Worm (Caenorhabditis elegans) whole organism, L3 larva: ENCODE measurements around the gene gdh-1.
A peak's percentile ranks its signal among the peaks of the same experiment; 100 is the strongest.

Source experiments
- ceh-9 ChIP-seq: sonication (generic microtip); optimal IDR thresholded peaks from 2 replicates; lab custom pipeline; 2018; ENCODE audit warnings: missing biosample characterization, missing genetic modification characterization
- elt-1 ChIP-seq: fragments of 150-350 bp; optimal IDR thresholded peaks from 2 replicates; lab custom pipeline; 2014; ENCODE audit warnings: missing biosample characterization, missing genetic modification characterization
- elt-3 ChIP-seq, 3 experiments: fragments of 150-350 bp in 1 of 3; sonication (generic microtip) in 2 of 3; optimal IDR thresholded peaks; 2 replicates in 2 of 3; 4 replicates in 1 of 3; lab custom pipeline; 2014 to 2017; ENCODE audit warnings: missing biosample characterization in 3 of 3, missing genetic modification characterization in 3 of 3
- jun-1 ChIP-seq: fragments of 150-350 bp; optimal IDR thresholded peaks from 2 replicates; lab custom pipeline; 2014; ENCODE audit warnings: missing biosample characterization, missing genetic modification reagents, missing genetic modification characterization
- nhr-11 ChIP-seq: fragments of 150-350 bp; optimal IDR thresholded peaks from 2 replicates; lab custom pipeline; 2014; ENCODE audit warnings: missing biosample characterization, missing genetic modification characterization
- nhr-12 ChIP-seq: fragments of 150-350 bp; optimal IDR thresholded peaks from 2 replicates; lab custom pipeline; 2014; ENCODE audit warnings: missing biosample characterization, missing genetic modification characterization
- nhr-28 ChIP-seq: fragments of 150-350 bp; optimal IDR thresholded peaks from 2 replicates; lab custom pipeline; 2014; ENCODE audit warnings: missing biosample characterization, missing genetic modification characterization
- pha-4 ChIP-seq: fragments of 150-350 bp; optimal IDR thresholded peaks from 2 replicates; lab custom pipeline; 2014; ENCODE audit warnings: missing biosample characterization, missing genetic modification reagents, missing genetic modification characterization
- pqm-1 ChIP-seq: fragments of 150-350 bp; optimal IDR thresholded peaks from 2 replicates; lab custom pipeline; 2017; ENCODE audit warnings: missing biosample characterization, missing genetic modification characterization, inconsistent platforms
- skn-1 ChIP-seq: fragments of 150-350 bp; optimal IDR thresholded peaks from 2 replicates; lab custom pipeline; 2014; ENCODE audit warnings: missing biosample characterization, missing genetic modification characterization
- ztf-11 ChIP-seq: fragments of 150-350 bp; optimal IDR thresholded peaks from 2 replicates; lab custom pipeline; 2014; ENCODE audit warnings: missing biosample characterization, missing genetic modification characterization

DNA sequence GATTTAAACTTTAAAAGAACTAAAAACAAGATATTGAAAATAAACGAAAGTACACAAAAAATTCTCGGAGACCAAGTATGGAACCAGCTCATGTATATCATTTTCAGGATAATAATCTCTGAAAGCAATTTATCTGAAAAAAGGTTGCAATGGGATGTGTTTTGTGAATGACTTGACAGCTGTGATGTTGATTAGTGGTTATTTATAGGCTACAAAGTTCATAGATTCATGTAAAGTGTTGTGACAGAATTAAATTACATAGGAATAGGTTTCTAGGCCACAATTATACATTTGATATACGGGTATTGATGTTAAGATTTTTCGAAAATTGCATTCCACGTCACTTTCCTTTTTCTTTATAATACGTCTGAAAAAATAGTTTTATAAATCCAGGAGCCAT is 12.3 kb downstream of the gdh-1 start, which contains the start of gene srj-1:
- TF ChIP-seq jun-1 (tag; lab: Kevin White, UChicago) (no peak), pha-4 (tag; lab: Kevin White, UChicago) (no peak), elt-1 (no peak), nhr-12 (no peak), elt-3 (tag; optimal IDR thresholded peaks at IDR 0.05; lab: Kevin White, UChicago) (no peak), nhr-28 (tag; lab: Kevin White, UChicago) (no peak), nhr-11 (tag; lab: Kevin White, UChicago) (peak; percentile 49), ztf-11 (tag; lab: Kevin White, UChicago) (no peak), pqm-1 (no peak), ceh-9 (no peak), skn-1 (tag; lab: Kevin White, UChicago) (no peak)
